Worm (Caenorhabditis elegans) whole organism, L4/young adult: Measurements from ENCODE around the gene comt-1.

Experiments used
- W03F9.2 ChIP-seq: fragments of 150-350 bp; optimal IDR thresholded peaks from 2 replicates; lab custom pipeline; 2014; ENCODE audit warnings: missing biosample characterization, missing genetic modification characterization
- dao-5 ChIP-seq: sonication (generic microtip); optimal IDR thresholded peaks from 2 replicates; lab custom pipeline; 2016; ENCODE audit warnings: missing genotype, missing genetic modification characterization, moderate library complexity, missing compliant biosample characterization
- him-1 ChIP-seq: sonication (generic microtip); optimal IDR thresholded peaks from 2 replicates; lab custom pipeline; 2016; ENCODE audit warnings: missing genotype, missing genetic modification reagents, missing genetic modification characterization, missing compliant biosample characterization

DNA sequence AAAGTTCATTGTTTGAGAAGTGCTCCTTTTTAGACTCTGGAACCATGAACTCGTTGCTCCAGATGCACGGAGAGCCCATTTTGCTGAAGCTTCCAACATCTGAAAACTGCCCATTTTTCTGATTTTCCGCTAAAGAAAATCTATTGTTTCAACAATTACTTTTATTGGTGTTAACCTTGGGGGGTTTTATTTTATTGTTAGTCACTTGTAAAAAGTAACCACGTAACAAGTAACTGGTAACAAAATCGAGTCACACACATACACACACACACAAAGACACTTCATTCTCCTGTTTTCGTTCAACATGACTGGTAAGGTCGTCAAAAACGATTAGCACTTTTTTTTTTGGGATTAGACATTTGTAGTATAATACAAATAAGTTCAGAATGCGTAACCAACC, 15.2 kb upstream of the comt-1 start:
- TF ChIP-seq dao-5 (tag; lab: Kevin White, UChicago), result no peak
- TF ChIP-seq him-1 (tag; lab: Kevin White, UChicago), result no peak
- TF ChIP-seq W03F9.2 (tag; lab: Kevin White, UChicago), result no peak
